Fruit fly (Drosophila melanogaster) Kc167 (cell line): Measurements from ENCODE around the gene CG14423.

Experiments
- Myc ChIP-seq: fragments of >200 bp; optimal IDR thresholded peaks from 2 replicates; lab custom pipeline; 2017; ENCODE audit warnings: missing external identifiers
- Sin3A ChIP-seq: fragments of >200 bp; optimal IDR thresholded peaks from 2 replicates; lab custom pipeline; 2018; ENCODE audit warnings: missing external identifiers
- h ChIP-seq: fragments of >200 bp; optimal IDR thresholded peaks from 3 replicates; lab custom pipeline; 2018; ENCODE audit warnings: missing external identifiers
- insv ChIP-seq: fragments of >200 bp; optimal IDR thresholded peaks from 3 replicates; lab custom pipeline; 2018; ENCODE audit warnings: missing external identifiers
- psq ChIP-seq: fragments of >200 bp; optimal IDR thresholded peaks from 2 replicates; lab custom pipeline; 2017; ENCODE audit warnings: missing external identifiers
- ttk ChIP-seq: sonication (Bioruptor generic); optimal IDR thresholded peaks from 2 replicates; lab custom pipeline; 2017; ENCODE audit warnings: missing external identifiers

Gene CG14423

DNA sequence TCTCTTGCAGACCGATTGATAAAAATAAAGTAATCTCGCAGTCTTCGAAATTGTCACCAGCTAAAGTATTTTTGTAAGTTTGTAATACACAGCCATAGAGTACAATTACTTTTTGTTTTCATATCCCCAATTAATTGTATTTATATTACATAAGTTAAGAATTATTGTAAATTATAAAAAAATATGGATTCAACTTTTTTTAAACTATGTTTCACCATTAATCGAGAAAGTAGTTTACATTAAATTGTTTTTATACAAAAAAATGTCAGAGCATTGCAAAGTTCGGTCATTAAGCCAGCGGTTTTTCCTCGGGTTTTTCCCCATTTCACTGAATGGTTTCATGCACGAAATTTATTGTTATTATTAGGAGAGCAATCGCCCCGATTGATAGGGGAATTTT is 35.1 kb downstream of the CG14423 start:
- TF ChIP-seq h (lab: Kevin White, UChicago) (no peak), insv (lab: Kevin White, UChicago) (no peak), ttk (lab: Kevin White, UChicago) (no peak), Myc (no peak), Sin3A (no peak), psq (lab: Kevin White, UChicago) (no peak)

DNA sequence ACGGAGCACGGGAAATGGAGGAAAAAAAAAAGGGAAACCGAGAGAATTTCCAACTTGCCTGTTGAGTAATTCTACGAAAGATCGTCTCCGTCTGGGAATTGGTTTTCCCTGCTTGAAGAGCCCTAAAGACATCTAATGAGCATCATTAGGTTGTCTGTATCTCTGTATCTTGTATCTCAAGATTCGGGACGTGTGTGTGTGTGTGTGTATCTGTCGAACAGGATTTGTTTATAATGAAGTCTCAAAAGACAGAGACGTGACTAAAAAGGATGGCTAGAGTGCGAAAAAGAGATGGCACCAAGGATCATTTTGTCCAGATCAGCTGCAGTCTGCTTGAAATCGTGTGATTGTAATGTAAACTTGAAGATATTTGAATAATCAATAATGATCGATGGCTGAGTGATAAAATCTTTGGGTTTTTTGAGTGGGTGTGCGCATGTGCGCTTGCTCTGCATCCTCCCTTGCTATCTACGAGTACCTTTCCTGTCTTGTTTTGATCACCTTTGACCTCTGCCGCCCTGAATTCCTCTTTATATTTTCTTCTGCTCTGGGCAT is 37.3 kb downstream of the CG14423 start:
- TF ChIP-seq h (lab: Kevin White, UChicago): no peak
- TF ChIP-seq Sin3A: no peak
- no peak for TF ChIP-seq Myc
- TF ChIP-seq psq (lab: Kevin White, UChicago): no peak

DNA sequence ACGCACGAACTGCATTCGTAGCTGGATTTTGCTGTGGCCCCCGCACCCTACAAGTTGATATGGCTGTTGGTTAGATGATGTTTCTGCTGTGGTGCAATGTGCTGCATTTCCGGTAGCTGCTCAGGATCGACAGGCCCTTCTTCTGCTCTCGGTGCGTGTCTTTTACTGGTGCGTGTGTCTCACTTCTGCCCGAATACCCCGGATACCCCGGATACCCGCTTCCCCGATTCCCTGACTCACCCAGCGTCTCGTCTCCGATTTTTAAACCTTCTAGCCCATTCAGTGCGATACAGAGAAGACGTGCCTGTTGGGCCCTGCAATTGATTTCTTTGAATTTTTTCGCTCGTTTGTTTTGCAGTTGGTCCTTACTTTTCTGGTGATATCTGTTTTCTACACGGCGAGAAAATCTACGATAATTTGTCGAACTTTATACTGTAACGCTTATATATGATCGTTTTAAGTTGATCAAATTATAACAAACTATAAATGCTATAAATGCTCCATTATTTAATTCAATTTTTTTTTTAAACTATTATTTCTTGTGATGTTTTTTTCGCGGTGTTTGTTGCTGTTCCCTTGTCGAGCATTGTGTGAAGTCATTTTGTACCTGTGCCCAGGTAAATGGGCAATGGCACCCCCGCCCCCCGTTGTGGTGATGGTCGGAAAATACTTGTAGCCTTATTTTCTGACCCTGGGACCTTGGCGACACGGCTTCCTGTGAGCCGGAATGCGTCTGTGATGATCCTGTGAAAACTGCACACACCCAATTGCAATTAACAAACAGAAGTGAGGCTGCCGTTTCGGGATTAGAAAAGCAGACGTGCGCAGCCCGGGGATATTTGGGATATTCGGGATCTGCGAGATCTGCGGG is 39.9 kb downstream of the CG14423 start:
- TF ChIP-seq h (lab: Kevin White, UChicago) (no peak), insv (lab: Kevin White, UChicago) (no peak), Sin3A (no peak)

DNA sequence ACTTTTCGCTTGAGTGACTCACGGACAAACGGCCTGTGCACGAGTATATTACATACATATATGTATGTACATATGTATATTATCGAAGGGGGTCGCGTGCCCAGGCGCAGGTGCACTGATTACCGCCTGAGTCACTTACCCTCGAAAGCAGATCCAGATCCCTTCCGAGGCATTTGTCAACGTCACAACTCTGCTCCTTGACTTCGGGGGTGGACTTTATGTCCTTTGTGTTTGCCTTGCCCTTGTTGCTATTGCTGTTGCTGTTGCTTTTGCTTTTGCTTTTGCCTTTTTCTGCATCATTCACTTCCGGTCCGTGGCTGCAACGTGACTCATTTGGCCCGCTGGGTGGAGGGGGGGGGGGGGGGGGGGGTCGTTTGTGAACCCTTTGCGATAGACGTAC is 42.1 kb downstream of the CG14423 start:
- TF ChIP-seq h (lab: Kevin White, UChicago): no peak
- TF ChIP-seq insv (lab: Kevin White, UChicago): no peak
- no peak for TF ChIP-seq ttk (lab: Kevin White, UChicago)
- TF ChIP-seq Myc: no peak
- TF ChIP-seq psq (lab: Kevin White, UChicago): no peak
- no peak for TF ChIP-seq Sin3A

DNA sequence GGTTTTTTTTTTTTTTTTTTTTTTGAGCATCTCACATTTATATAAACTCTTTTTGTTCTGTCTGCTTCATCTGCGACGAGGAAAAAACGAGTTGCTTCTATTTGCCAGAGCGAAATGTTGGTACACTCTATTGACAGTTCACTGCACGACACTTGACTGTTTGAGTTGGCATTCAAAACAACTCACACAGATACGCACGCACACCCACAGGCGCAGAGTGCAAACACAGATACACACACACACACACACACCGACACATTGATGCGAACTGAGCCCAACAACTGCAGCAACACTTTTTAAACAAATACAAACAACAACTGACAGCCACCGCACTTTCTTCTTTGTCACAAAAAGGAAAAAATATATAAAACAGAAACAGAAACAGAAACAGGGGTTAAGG is 44.1 kb downstream of the CG14423 start:
- TF ChIP-seq ttk (lab: Kevin White, UChicago): no peak
- TF ChIP-seq insv (lab: Kevin White, UChicago): no peak
- TF ChIP-seq h (lab: Kevin White, UChicago): no peak
- TF ChIP-seq psq (lab: Kevin White, UChicago): no peak
- TF ChIP-seq Myc: no peak
- TF ChIP-seq Sin3A: no peak

DNA sequence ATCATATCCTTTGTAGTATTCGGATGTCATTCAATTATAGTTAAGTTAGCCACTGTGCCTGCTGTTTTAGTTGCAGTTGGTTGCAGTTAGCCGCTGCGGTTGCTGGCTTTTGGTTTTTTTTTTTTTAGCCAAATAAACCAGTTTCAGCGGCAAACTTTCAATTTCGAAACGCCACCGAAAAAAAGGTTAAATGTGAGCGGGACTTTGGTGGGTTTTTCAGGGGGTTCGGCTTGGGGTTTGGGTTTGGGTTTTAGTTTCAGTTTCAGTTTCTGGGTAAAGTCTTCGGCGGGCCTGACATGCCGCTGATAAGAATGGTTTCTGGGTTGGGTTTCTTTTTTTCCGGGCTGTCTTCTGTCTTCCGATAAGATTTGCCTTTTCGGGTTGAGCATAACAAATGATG is 45.7 kb downstream of the CG14423 start:
- TF ChIP-seq psq (lab: Kevin White, UChicago) (no peak), Myc (no peak), insv (lab: Kevin White, UChicago) (no peak), h (lab: Kevin White, UChicago) (no peak), ttk (lab: Kevin White, UChicago) (no peak), Sin3A (no peak)

DNA sequence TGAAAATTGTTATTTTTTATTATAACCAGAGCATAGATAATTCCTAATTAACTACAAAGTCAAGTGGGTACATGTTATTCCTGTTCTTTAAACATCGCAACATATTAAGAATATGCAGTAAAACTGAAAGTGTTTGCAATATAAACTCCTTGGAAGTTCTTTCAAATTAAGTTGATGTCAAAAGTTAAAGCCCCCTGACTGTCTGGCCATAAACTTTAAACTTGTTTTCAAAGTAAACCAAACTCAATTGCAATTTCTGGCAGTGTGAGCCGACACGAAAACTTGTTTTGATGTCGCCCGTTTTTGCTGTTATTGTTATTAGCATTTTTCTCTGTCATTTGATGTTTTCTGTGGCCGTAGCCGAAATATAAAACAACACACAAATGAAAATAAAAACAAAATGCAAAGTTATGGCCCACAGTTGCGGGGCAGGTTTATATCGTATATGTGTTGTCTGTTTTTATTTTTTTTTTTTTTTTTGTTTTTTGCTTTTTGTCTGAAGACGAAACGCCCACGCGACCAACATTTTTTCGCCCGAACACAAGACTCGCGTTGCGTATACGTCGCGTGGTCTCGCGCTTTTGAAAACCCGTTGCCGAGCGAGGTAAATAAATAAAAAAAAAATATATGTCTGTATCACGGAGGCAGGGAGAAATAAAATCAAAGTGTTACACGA is 48.0 kb downstream of the CG14423 start:
- TF ChIP-seq Myc: no peak
- TF ChIP-seq insv (lab: Kevin White, UChicago): no peak
- TF ChIP-seq ttk (lab: Kevin White, UChicago): no peak
- TF ChIP-seq psq (lab: Kevin White, UChicago): no peak
- TF ChIP-seq Sin3A: no peak
- TF ChIP-seq h (lab: Kevin White, UChicago): no peak
